Worm (Caenorhabditis elegans) whole organism, midembryonic: Measurements from ENCODE around the gene col-84.

Experiments used
- T22C8.4 ChIP-seq: fragments of 200-800 bp; sonication (Bioruptor generic); IDR thresholded peaks from 2 replicates; pipeline ENCODE4 v1.3.6; 2022; ENCODE audit warnings: missing genetic modification characterization, missing compliant biosample characterization
- cog-1 ChIP-seq: sonication (generic microtip); optimal IDR thresholded peaks from 2 replicates; lab custom pipeline; 2016; ENCODE audit warnings: missing genetic modification characterization, missing compliant biosample characterization
- flt-1 ChIP-seq: fragments of 200-800 bp; sonication (Bioruptor generic); IDR thresholded peaks from 2 replicates; pipeline ENCODE4 v1.3.6; 2022; ENCODE audit warnings: missing genetic modification characterization, missing compliant biosample characterization
- klf-2 ChIP-seq: fragments of 200-800 bp; sonication (Bioruptor generic); conservative IDR thresholded peaks from 2 replicates; pipeline ENCODE4 v1.3.6; 2022; ENCODE audit warnings: missing genetic modification reagents, missing genetic modification characterization, missing compliant biosample characterization
- med-1 ChIP-seq: sonication (generic microtip); optimal IDR thresholded peaks from 2 replicates; lab custom pipeline; 2017; ENCODE audit warnings: missing genetic modification characterization, mild to moderate bottlenecking, missing compliant biosample characterization, antibody characterized with exemption, missing genetic modification reagents; ENCODE audit not compliant: insufficient read depth
- ref-1 ChIP-seq: fragments of 200-800 bp; sonication (Bioruptor generic); conservative IDR thresholded peaks from 2 replicates; pipeline ENCODE4 v1.3.6; 2022; ENCODE audit warnings: missing genetic modification reagents, missing genetic modification characterization, missing compliant biosample characterization
- tab-1 ChIP-seq: fragments of 200-800 bp; sonication (Bioruptor generic); IDR thresholded peaks from 2 replicates; pipeline ENCODE4 v1.3.6; 2022; ENCODE audit warnings: missing genetic modification characterization, missing compliant biosample characterization
- ztf-23 ChIP-seq: fragments of 200-800 bp; sonication (Bioruptor generic); IDR thresholded peaks from 2 replicates; pipeline ENCODE4 v1.3.6; 2022; ENCODE audit warnings: missing genetic modification reagents, missing genetic modification characterization, missing compliant biosample characterization
- ztf-29 ChIP-seq: fragments of 200-800 bp; sonication (Bioruptor generic); IDR thresholded peaks from 2 replicates; pipeline ENCODE4 v1.3.6; 2022; ENCODE audit warnings: missing genetic modification reagents, missing genetic modification characterization, missing compliant biosample characterization

Gene col-84

ce11 chrII:11910569-11910968, 42.2 kb downstream of the col-84 start:
- TF ChIP-seq T22C8.4 (GFP tag; lab: Robert Waterston, UW) (no peak), ztf-29 (no peak), klf-2 (GFP tag; lab: Robert Waterston, UW) (no peak), cog-1 (tag; lab: Kevin White, UChicago) (no peak)

ce11 chrII:11914304-11914703, 46.0 kb downstream of the col-84 start, which contains the start of gene ZK930.7:
TSS of gene ZK930.7 (plus strand) at chrII:11914604.
- no peak for TF ChIP-seq T22C8.4 (GFP tag; lab: Robert Waterston, UW)
- no peak for TF ChIP-seq klf-2 (GFP tag; lab: Robert Waterston, UW)
- TF ChIP-seq ztf-23 (GFP tag; lab: Robert Waterston, UW), result no peak
- no peak for TF ChIP-seq cog-1 (tag; lab: Kevin White, UChicago)
- no peak for TF ChIP-seq flt-1 (GFP tag; lab: Robert Waterston, UW)
- no peak for TF ChIP-seq med-1 (GFP tag; lab: Kevin White, UChicago)

ce11 chrII:11915770-11916554, 47.6 kb downstream of the col-84 start, which contains the start of the genes vps-15 and hmg-12:
TSS of gene vps-15 (minus strand) at chrII:11915852.
TSS of gene hmg-12 (plus strand) at chrII:11916513.
- TF ChIP-seq med-1 (GFP tag; lab: Kevin White, UChicago), result no peak
- no peak for TF ChIP-seq T22C8.4 (GFP tag; lab: Robert Waterston, UW)
- no peak for TF ChIP-seq ztf-29
- TF ChIP-seq klf-2 (GFP tag; lab: Robert Waterston, UW), result no peak
- no peak for TF ChIP-seq flt-1 (GFP tag; lab: Robert Waterston, UW)
- no peak for TF ChIP-seq ref-1 (GFP tag; lab: Robert Waterston, UW)
- no peak for TF ChIP-seq tab-1
- no peak for TF ChIP-seq cog-1 (tag; lab: Kevin White, UChicago)
- TF ChIP-seq ztf-23 (GFP tag; lab: Robert Waterston, UW), result no peak

- TF ChIP-seq flt-1 (GFP tag; lab: Robert Waterston, UW) (no peak), ztf-23 (GFP tag; lab: Robert Waterston, UW) (no peak), ztf-29 (no peak), T22C8.4 (GFP tag; lab: Robert Waterston, UW) (no peak), med-1 (GFP tag; lab: Kevin White, UChicago) (no peak), tab-1 (no peak), ref-1 (GFP tag; lab: Robert Waterston, UW) (no peak), cog-1 (tag; lab: Kevin White, UChicago) (no peak), klf-2 (GFP tag; lab: Robert Waterston, UW) (no peak)
Measured at ce11 chrII:11916555-11916941, 48.2 kb downstream of the col-84 start.

ce11 chrII:11916945-11917344, 48.6 kb downstream of the col-84 start:
- no peak for TF ChIP-seq klf-2 (GFP tag; lab: Robert Waterston, UW)

ce11 chrII:11917530-11917952, 49.2 kb downstream of the col-84 start:
- TF ChIP-seq med-1 (GFP tag; lab: Kevin White, UChicago) (no peak), tab-1 (no peak), ztf-23 (GFP tag; lab: Robert Waterston, UW) (no peak), flt-1 (GFP tag; lab: Robert Waterston, UW) (no peak), ref-1 (GFP tag; lab: Robert Waterston, UW) (no peak), T22C8.4 (GFP tag; lab: Robert Waterston, UW) (no peak), klf-2 (GFP tag; lab: Robert Waterston, UW) (no peak), ztf-29 (no peak), cog-1 (tag; lab: Kevin White, UChicago) (no peak)
